Fruit fly (Drosophila melanogaster) whole organism, embryonic: ENCODE measurements around the gene IntS2.

Source experiments
- Bgb ChIP-seq: fragments of 200-800 bp; sonication (Bioruptor generic); IDR thresholded peaks from 2 replicates; pipeline ENCODE4 v1.3.6; 2022; ENCODE audit warnings: missing biosample characterization, missing genetic modification characterization; ENCODE audit not compliant: partially characterized antibody
- Bteb2 ChIP-seq: fragments of 200-800 bp; sonication (Bioruptor generic); optimal IDR thresholded peaks from 2 replicates; lab custom pipeline; 2016; ENCODE audit warnings: missing biosample characterization, missing genetic modification characterization
- CG10366 ChIP-seq: fragments of 200-800 bp; sonication (Bioruptor generic); IDR thresholded peaks from 2 replicates; pipeline ENCODE4 v1.3.6; 2022; ENCODE audit warnings: missing biosample characterization, missing genetic modification characterization
- CG10543 ChIP-seq: fragments of 200-800 bp; sonication (Bioruptor generic); optimal IDR thresholded peaks from 3 replicates; lab custom pipeline; 2017; ENCODE audit warnings: missing biosample characterization, mild to moderate bottlenecking, missing genetic modification characterization, moderate library complexity
- CG10979 ChIP-seq: fragments of 200-800 bp; sonication (Bioruptor generic); optimal IDR thresholded peaks from 2 replicates; lab custom pipeline; 2018; ENCODE audit warnings: missing biosample characterization, mild to moderate bottlenecking, missing genetic modification characterization, moderate library complexity
- CG15479 ChIP-seq: fragments of 200-800 bp; sonication (Bioruptor generic); optimal IDR thresholded peaks from 3 replicates; lab custom pipeline; 2019; ENCODE audit warnings: missing biosample characterization, mild to moderate bottlenecking, missing genetic modification characterization, moderate library complexity
- CG1602 ChIP-seq: fragments of 200-800 bp; sonication (Bioruptor generic); optimal IDR thresholded peaks from 3 replicates; lab custom pipeline; 2016; ENCODE audit warnings: missing biosample characterization, missing genetic modification characterization
- CG16779 ChIP-seq: fragments of 200-800 bp; sonication (Bioruptor generic); IDR thresholded peaks from 2 replicates; pipeline ENCODE4 v1.3.6; 2022; ENCODE audit warnings: missing biosample characterization, missing genetic modification characterization
- CG16863 ChIP-seq: fragments of 200-800 bp; sonication (Bioruptor generic); optimal IDR thresholded peaks from 3 replicates; lab custom pipeline; 2016; ENCODE audit warnings: missing biosample characterization, missing genetic modification characterization
- CG17361 ChIP-seq: fragments of 200-800 bp; sonication (Bioruptor generic); IDR thresholded peaks from 3 replicates; pipeline ENCODE4 v1.3.6; 2022; ENCODE audit warnings: missing biosample characterization, missing genetic modification characterization
- CG2199 ChIP-seq: fragments of 200-800 bp; sonication (Bioruptor generic); IDR thresholded peaks from 3 replicates; pipeline ENCODE4 v1.3.6; 2022; ENCODE audit warnings: missing biosample characterization, missing genetic modification characterization
- CG2202 ChIP-seq: fragments of 200-800 bp; sonication (Bioruptor generic); optimal IDR thresholded peaks from 2 replicates; lab custom pipeline; 2018; ENCODE audit warnings: missing biosample characterization, mild to moderate bottlenecking, missing genetic modification characterization
- CG2712 ChIP-seq: fragments of 200-800 bp; optimal IDR thresholded peaks from 3 replicates; lab custom pipeline; 2019; ENCODE audit warnings: missing biosample characterization, mild to moderate bottlenecking, missing genetic modification characterization, moderate library complexity
- CG32532 ChIP-seq: fragments of 200-800 bp; sonication (Bioruptor generic); IDR thresholded peaks from 2 replicates; pipeline ENCODE4 v1.3.6; 2022; ENCODE audit warnings: missing biosample characterization, missing genetic modification characterization
- CG4854 ChIP-seq: fragments of 200-800 bp; sonication (Bioruptor generic); optimal IDR thresholded peaks from 2 replicates; lab custom pipeline; 2016; ENCODE audit warnings: missing biosample characterization, missing genetic modification characterization, inconsistent platforms
- CG6791 ChIP-seq: fragments of 200-800 bp; sonication (Bioruptor generic); IDR thresholded peaks from 3 replicates; pipeline ENCODE4 v1.3.6; 2022; ENCODE audit warnings: missing biosample characterization, missing genetic modification characterization; ENCODE audit not compliant: partially characterized antibody
- CG7987 ChIP-seq: fragments of 200-800 bp; sonication (Bioruptor generic); optimal IDR thresholded peaks from 2 replicates; lab custom pipeline; 2018; ENCODE audit warnings: missing biosample characterization, mild to moderate bottlenecking, missing genetic modification characterization, moderate library complexity
- CG9609 ChIP-seq: fragments of 200-800 bp; sonication (Bioruptor generic); optimal IDR thresholded peaks from 3 replicates; lab custom pipeline; 2016; ENCODE audit warnings: missing biosample characterization, missing genetic modification characterization
- Dad ChIP-seq: fragments of 200-800 bp; sonication (Bioruptor generic); optimal IDR thresholded peaks from 3 replicates; lab custom pipeline; 2016; ENCODE audit warnings: missing biosample characterization, missing genetic modification characterization
- Dip2 ChIP-seq: fragments of 200-800 bp; sonication (Bioruptor generic); IDR thresholded peaks from 2 replicates; pipeline ENCODE4 v1.3.6; 2022; ENCODE audit warnings: missing biosample characterization, missing genetic modification characterization
- Dll ChIP-seq: fragments of 200-800 bp; sonication (Bioruptor generic); IDR thresholded peaks from 4 replicates; pipeline ENCODE4 v1.3.6; 2022; ENCODE audit warnings: missing biosample characterization, missing genetic modification characterization; ENCODE audit not compliant: partially characterized antibody
- Dref ChIP-seq: fragments of 200-800 bp; sonication (Bioruptor generic); IDR thresholded peaks from 2 replicates; pipeline ENCODE4 v1.3.6; 2022; ENCODE audit warnings: missing biosample characterization, missing genetic modification characterization
- Drgx ChIP-seq: fragments of 200-800 bp; sonication (Bioruptor generic); IDR thresholded peaks from 2 replicates; pipeline ENCODE4 v1.3.6; 2022; ENCODE audit warnings: missing biosample characterization, missing genetic modification characterization
- Fer2 ChIP-seq: fragments of 200-800 bp; sonication (Bioruptor generic); optimal IDR thresholded peaks from 2 replicates; lab custom pipeline; 2018; ENCODE audit warnings: missing biosample characterization, mild to moderate bottlenecking, missing genetic modification characterization, moderate library complexity
- HHEX ChIP-seq: fragments of 200-800 bp; sonication (Bioruptor generic); optimal IDR thresholded peaks from 3 replicates; lab custom pipeline; 2017; ENCODE audit warnings: missing biosample characterization, mild to moderate bottlenecking, missing genetic modification characterization, missing genetic modification reagents
- Hmr ChIP-seq: fragments of 200-800 bp; sonication (Bioruptor generic); optimal IDR thresholded peaks from 3 replicates; lab custom pipeline; 2017; ENCODE audit warnings: mild to moderate bottlenecking, missing biosample characterization, missing genetic modification reagents, missing genetic modification characterization
- Hr51 ChIP-seq, 2 experiments: fragments of 200-800 bp; sonication (Bioruptor generic); optimal IDR thresholded peaks; 2 replicates in 1 of 2; 3 replicates in 1 of 2; lab custom pipeline; 2016 to 2018; ENCODE audit warnings: missing biosample characterization in 2 of 2, missing genetic modification characterization in 2 of 2, mild to moderate bottlenecking in 1 of 2, moderate library complexity in 1 of 2
- Med ChIP-seq: fragments of 200-800 bp; sonication (Bioruptor generic); peaks from one replicate; lab custom pipeline; 2016; ENCODE audit warnings: missing biosample characterization, missing genetic modification characterization, mild to moderate bottlenecking, inconsistent platforms, moderate library complexity
- Neu2 ChIP-seq: fragments of 200-800 bp; sonication (Bioruptor generic); optimal IDR thresholded peaks from 3 replicates; lab custom pipeline; 2016; ENCODE audit warnings: missing biosample characterization, missing genetic modification characterization, borderline replicate concordance
- Nf-YA ChIP-seq: fragments of 200-800 bp; sonication (Bioruptor generic); IDR thresholded peaks from 2 replicates; pipeline ENCODE4 v1.3.6; 2022; ENCODE audit warnings: missing biosample characterization, missing genetic modification characterization
- Six4 ChIP-seq: fragments of 200-800 bp; sonication (Bioruptor generic); optimal IDR thresholded peaks from 2 replicates; lab custom pipeline; 2016; ENCODE audit warnings: missing biosample characterization, missing genetic modification characterization
- Stat92E ChIP-seq, 3 experiments: fragments of >200 bp in 2 of 3; fragments of 200-800 bp in 1 of 3; sonication (Bioruptor generic) in 1 of 3; optimal IDR thresholded peaks; 2 replicates each; lab custom pipeline; 2017 to 2019; ENCODE audit warnings: missing biosample characterization in 3 of 3, missing genetic modification characterization in 3 of 3, mild to moderate bottlenecking in 1 of 3, moderate library complexity in 1 of 3
- Xbp1 ChIP-seq: fragments of 200-800 bp; sonication (Bioruptor generic); optimal IDR thresholded peaks from 3 replicates; lab custom pipeline; 2016; ENCODE audit warnings: missing biosample characterization, mild to moderate bottlenecking, missing genetic modification characterization
- ac ChIP-seq: fragments of 200-800 bp; sonication (Bioruptor generic); optimal IDR thresholded peaks from 3 replicates; lab custom pipeline; 2017; ENCODE audit warnings: missing biosample characterization, mild to moderate bottlenecking, missing genetic modification characterization
- br ChIP-seq: fragments of >200 bp; optimal IDR thresholded peaks from 2 replicates; lab custom pipeline; 2017
- cg ChIP-seq: fragments of 200-800 bp; sonication (Bioruptor generic); optimal IDR thresholded peaks from 3 replicates; lab custom pipeline; 2019; ENCODE audit warnings: missing biosample characterization, mild to moderate bottlenecking, missing genetic modification characterization, moderate library complexity
- exex ChIP-seq: fragments of 200-800 bp; sonication (Bioruptor generic); optimal IDR thresholded peaks from 4 replicates; lab custom pipeline; 2018; ENCODE audit warnings: missing biosample characterization, mild to moderate bottlenecking, missing genetic modification characterization, moderate library complexity
- hb ChIP-seq: fragments of 200-800 bp; sonication (Bioruptor generic); IDR thresholded peaks from 3 replicates; pipeline ENCODE4 v1.3.6; 2022; ENCODE audit warnings: missing biosample characterization, missing genetic modification characterization; ENCODE audit not compliant: partially characterized antibody
- hth ChIP-seq: fragments of >200 bp; optimal IDR thresholded peaks from 2 replicates; lab custom pipeline; 2017; ENCODE audit warnings: inconsistent platforms
- jigr1 ChIP-seq: fragments of 200-800 bp; sonication (Bioruptor generic); IDR thresholded peaks from 3 replicates; pipeline ENCODE4 v1.3.6; 2022; ENCODE audit warnings: missing biosample characterization, missing genetic modification characterization
- maf-S ChIP-seq: fragments of 200-800 bp; sonication (Bioruptor generic); optimal IDR thresholded peaks from 2 replicates; lab custom pipeline; 2016; ENCODE audit warnings: missing biosample characterization, missing genetic modification characterization
- mam ChIP-seq: fragments of 200-800 bp; sonication (Bioruptor generic); optimal IDR thresholded peaks from 3 replicates; lab custom pipeline; 2016; ENCODE audit warnings: missing biosample characterization, missing genetic modification characterization
- p53 ChIP-seq: fragments of 200-800 bp; sonication (Bioruptor generic); optimal IDR thresholded peaks from 2 replicates; lab custom pipeline; 2016; ENCODE audit warnings: missing biosample characterization, missing genetic modification characterization
- pan ChIP-seq, 4 experiments: fragments of >200 bp in 3 of 4; fragments of 200-800 bp in 1 of 4; sonication (Bioruptor generic) in 1 of 4; optimal IDR thresholded peaks in 3 of 4; IDR thresholded peaks in 1 of 4; 2 replicates each; pipeline versions ENCODE4 v1.3.6 to Lab custom; 2017 to 2022; ENCODE audit warnings: missing biosample characterization in 2 of 4, missing genetic modification characterization in 2 of 4, mixed read lengths in 1 of 4
- prd ChIP-seq, 3 experiments: fragments of >200 bp in 2 of 3; fragments of 200-800 bp in 1 of 3; sonication (Bioruptor generic) in 1 of 3; optimal IDR thresholded peaks in 2 of 3; IDR thresholded peaks in 1 of 3; 2 replicates in 2 of 3; 3 replicates in 1 of 3; pipeline versions ENCODE4 v1.3.6 to Lab custom; 2017 to 2022; ENCODE audit warnings: missing biosample characterization in 1 of 3, missing genetic modification characterization in 1 of 3
- sd ChIP-seq: fragments of 200-800 bp; sonication (Bioruptor generic); optimal IDR thresholded peaks from 3 replicates; lab custom pipeline; 2018; ENCODE audit warnings: missing biosample characterization, mild to moderate bottlenecking, missing genetic modification characterization, moderate library complexity
- sens ChIP-seq: fragments of 200-800 bp; sonication (Bioruptor generic); peaks from one replicate; lab custom pipeline; 2016; ENCODE audit warnings: missing biosample characterization, missing genetic modification characterization
- shn ChIP-seq: fragments of 200-800 bp; sonication (Bioruptor generic); optimal IDR thresholded peaks from 3 replicates; lab custom pipeline; 2016; ENCODE audit warnings: missing biosample characterization, missing genetic modification characterization
- sna ChIP-seq: fragments of 200-800 bp; sonication (Bioruptor generic); IDR thresholded peaks from 2 replicates; pipeline ENCODE4 v1.3.6; 2022; ENCODE audit warnings: missing biosample characterization, missing genetic modification characterization; ENCODE audit not compliant: partially characterized antibody
- zf30C ChIP-seq: fragments of 200-800 bp; sonication (Bioruptor generic); optimal IDR thresholded peaks from 3 replicates; lab custom pipeline; 2018; ENCODE audit warnings: missing biosample characterization, mild to moderate bottlenecking, missing genetic modification characterization

IntS2 gene

DNA sequence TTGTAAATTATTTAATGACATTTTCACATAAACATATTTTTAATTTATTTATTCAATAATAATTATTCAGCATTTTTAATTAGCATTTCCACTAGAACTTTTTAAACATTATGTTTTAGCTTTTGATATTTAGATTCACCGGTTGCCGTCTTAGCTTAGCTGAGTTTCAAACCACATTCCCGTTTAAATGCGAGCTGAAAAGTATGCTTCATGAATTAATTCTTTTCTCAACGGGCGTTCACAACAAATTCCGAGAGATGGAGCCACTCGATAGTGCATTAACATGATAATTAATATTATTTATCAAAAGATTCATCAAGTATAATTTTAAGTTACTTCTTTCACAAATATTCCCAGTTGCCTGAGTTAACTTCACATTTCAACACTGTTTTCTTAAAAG is 39.0 kb upstream of the IntS2 start (continued):
- TF ChIP-seq CG16779 (GFP tag; lab: Robert Waterston, UW), result no peak
- TF ChIP-seq Neu2 (GFP tag; lab: Kevin White, UChicago), result no peak
- peak; percentile 4 for TF ChIP-seq CG2712 (tag; lab: Kevin White, UChicago)
- no peak for TF ChIP-seq br
- peak; percentile 44 for TF ChIP-seq sd (tag; lab: Kevin White, UChicago)
- TF ChIP-seq Nf-YA (GFP tag; lab: Robert Waterston, UW), result no peak
- no peak for TF ChIP-seq CG1602 (GFP tag; lab: Kevin White, UChicago)
- no peak for TF ChIP-seq hb
- TF ChIP-seq Stat92E (GFP tag; optimal IDR thresholded peaks at IDR 0.05; lab: Kevin White, UChicago), result no peak
- TF ChIP-seq Xbp1 (GFP tag; lab: Kevin White, UChicago), result no peak
- no peak for TF ChIP-seq Fer2 (tag; lab: Kevin White, UChicago)
- TF ChIP-seq CG9609, result no peak
- no peak for TF ChIP-seq ac
- peak; percentile 38 for TF ChIP-seq Med (GFP tag; lab: Kevin White, UChicago)
- no peak for TF ChIP-seq CG7987 (GFP tag; lab: Kevin White, UChicago)
- no peak for TF ChIP-seq p53 (GFP tag; lab: Kevin White, UChicago)
- TF ChIP-seq CG6791 (GFP tag; lab: Robert Waterston, UW), result no peak
- no peak for TF ChIP-seq CG2199 (GFP tag; lab: Robert Waterston, UW)
- TF ChIP-seq mam (GFP tag; lab: Kevin White, UChicago), result no peak
- no peak for TF ChIP-seq Bteb2
- peak; percentile 20 for TF ChIP-seq sens (GFP tag; lab: Kevin White, UChicago)
- no peak for TF ChIP-seq CG10366 (GFP tag; lab: Robert Waterston, UW)
- TF ChIP-seq zf30C (GFP tag; lab: Kevin White, UChicago), result no peak
- TF ChIP-seq CG17361 (GFP tag; lab: Robert Waterston, UW), result no peak
- TF ChIP-seq Drgx (GFP tag; lab: Robert Waterston, UW), result no peak
- no peak for TF ChIP-seq cg
- TF ChIP-seq Dad (GFP tag; lab: Kevin White, UChicago), result no peak
- TF ChIP-seq CG2202 (tag; lab: Kevin White, UChicago), result no peak
- TF ChIP-seq Six4, result no peak
- no peak for TF ChIP-seq CG4854
- TF ChIP-seq hth (lab: Kevin White, UChicago), result no peak
- TF ChIP-seq Hr51 (GFP tag; optimal IDR thresholded peaks at IDR 0.05; lab: Kevin White, UChicago), result no peak
- TF ChIP-seq maf-S (GFP tag; lab: Kevin White, UChicago), result no peak
- no peak for TF ChIP-seq HHEX (GFP tag; lab: Kevin White, UChicago)
- no peak for TF ChIP-seq shn (GFP tag; lab: Kevin White, UChicago)
- TF ChIP-seq Bgb (GFP tag; lab: Robert Waterston, UW), result no peak
- TF ChIP-seq Dref (GFP tag; lab: Robert Waterston, UW), result no peak
- peak; percentile 89 for TF ChIP-seq Dip2 (GFP tag; lab: Robert Waterston, UW)
- TF ChIP-seq jigr1 (GFP tag; lab: Robert Waterston, UW), result no peak
- peak; percentile 31; the same call in 1 of the 2 replicates for TF ChIP-seq CG32532 (GFP tag; lab: Robert Waterston, UW)
- TF ChIP-seq exex (tag; lab: Kevin White, UChicago), result no peak
- TF ChIP-seq CG15479 (GFP tag; lab: Kevin White, UChicago), result no peak
- no peak for TF ChIP-seq sna (GFP tag; lab: Robert Waterston, UW)
- TF ChIP-seq prd (optimal IDR thresholded peaks at IDR 0.05; lab: Kevin White, UChicago), result no peak
- no peak for TF ChIP-seq prd (GFP tag; IDR thresholded peaks at IDR 0.05; lab: Robert Waterston, UW)
- no peak for TF ChIP-seq Hmr
- peak; percentile 99 for TF ChIP-seq CG10979 (tag; lab: Kevin White, UChicago)
- no peak for TF ChIP-seq CG10543
- no peak for TF ChIP-seq CG16863 (GFP tag; lab: Kevin White, UChicago)
- no peak for TF ChIP-seq Dll
- no peak for TF ChIP-seq pan (optimal IDR thresholded peaks at IDR 0.05; lab: Kevin White, UChicago)
- no peak for TF ChIP-seq pan (GFP tag; optimal IDR thresholded peaks at IDR 0.05 in 1 of 2, IDR thresholded peaks at IDR 0.05 in 1 of 2)
